Worm (Caenorhabditis elegans): ENCODE results near the gene inx-11.

ce11 chrV:12528919-12529318, 41.9 kb downstream of the inx-11 start:
- no peak for TF ChIP-seq dao-5 (tag; optimal IDR thresholded peaks at IDR 0.05)
- peak; percentile 31 for TF ChIP-seq him-1 (tag; optimal IDR thresholded peaks at IDR 0.05)
- TF ChIP-seq W03F9.2 (tag; optimal IDR thresholded peaks at IDR 0.05), result no peak

Measured in whole organism, L4/young adult.